Worm (Caenorhabditis elegans) whole organism, L4/young adult: Measurements from ENCODE around the gene F13H6.5.

Experiments used
- dao-5 ChIP-seq: sonication (generic microtip); optimal IDR thresholded peaks from 2 replicates; lab custom pipeline; 2016; ENCODE audit warnings: missing genotype, missing genetic modification characterization, moderate library complexity, missing compliant biosample characterization
- him-1 ChIP-seq: sonication (generic microtip); optimal IDR thresholded peaks from 2 replicates; lab custom pipeline; 2016; ENCODE audit warnings: missing genotype, missing genetic modification reagents, missing genetic modification characterization, missing compliant biosample characterization

ce11 chrV:6390163-6390562 is 15.4 kb upstream of the F13H6.5 start, which contains the start of gene F57F4.1:
- no peak for TF ChIP-seq dao-5 (tag; lab: Kevin White, UChicago)
- no peak for TF ChIP-seq him-1 (tag; lab: Kevin White, UChicago)
